Worm (Caenorhabditis elegans): Measurements from ENCODE around the gene clec-218.

clec-218 gene

ce11 chrV:8291764-8292163 lies 16.0 kb upstream of the clec-218 start, which contains the start of gene srg-33:
Gene srg-33, plus strand, starts transcription at chrV:8292064.
- TF ChIP-seq nhr-12 (tag; optimal IDR thresholded peaks at IDR 0.05) (no peak), ztf-11 (tag; optimal IDR thresholded peaks at IDR 0.05) (no peak), nhr-2 (tag; optimal IDR thresholded peaks at IDR 0.05) (no peak), mls-2 (tag; optimal IDR thresholded peaks at IDR 0.05) (no peak), ceh-43 (GFP tag; optimal IDR thresholded peaks at IDR 0.05) (no peak), flh-1 (GFP tag; optimal IDR thresholded peaks at IDR 0.05) (no peak), ces-1 (GFP tag; optimal IDR thresholded peaks at IDR 0.05) (no peak), bed-3 (GFP tag; optimal IDR thresholded peaks at IDR 0.05) (no peak), elt-1 (tag; optimal IDR thresholded peaks at IDR 0.05; ENCODE audit: borderline replicate concordance, insufficient read depth) (no peak), drap-1 (GFP tag; optimal IDR thresholded peaks at IDR 0.05) (no peak), ceh-83 (GFP tag; optimal IDR thresholded peaks at IDR 0.05) (no peak), lsy-2 (tag; optimal IDR thresholded peaks at IDR 0.05) (no peak), lin-32 (GFP tag; optimal IDR thresholded peaks at IDR 0.05) (no peak), zip-8 (tag; optimal IDR thresholded peaks at IDR 0.05) (no peak), elt-3 (tag; optimal IDR thresholded peaks at IDR 0.05) (no peak), lin-13 (tag; optimal IDR thresholded peaks at IDR 0.05) (no peak)

ce11 chrV:8295866-8296265 lies 11.9 kb upstream of the clec-218 start, which contains the start of gene smex-1:
Gene smex-1, minus strand, starts transcription at chrV:8295966.
- no peak for TF ChIP-seq hlh-1 (tag; optimal IDR thresholded peaks at IDR 0.05)
- no peak for TF ChIP-seq nhr-2 (tag; optimal IDR thresholded peaks at IDR 0.05)
- TF ChIP-seq unc-120 (tag; optimal IDR thresholded peaks at IDR 0.05; ENCODE audit: poor library complexity, severe bottlenecking) = no peak
- TF ChIP-seq bed-3 (GFP tag; optimal IDR thresholded peaks at IDR 0.05) = no peak
- no peak for TF ChIP-seq lsy-2 (tag; optimal IDR thresholded peaks at IDR 0.05)
- TF ChIP-seq nhr-237 (tag; optimal IDR thresholded peaks at IDR 0.05) = no peak
- no peak for TF ChIP-seq lin-13 (tag; optimal IDR thresholded peaks at IDR 0.05)
- no peak for TF ChIP-seq unc-39 (tag; optimal IDR thresholded peaks at IDR 0.05)
- no peak for TF ChIP-seq ztf-11 (tag; optimal IDR thresholded peaks at IDR 0.05)
- no peak for TF ChIP-seq nhr-12 (tag; optimal IDR thresholded peaks at IDR 0.05)
- no peak for TF ChIP-seq mab-5 (tag; optimal IDR thresholded peaks at IDR 0.05)
- no peak for TF ChIP-seq nhr-28 (tag; optimal IDR thresholded peaks at IDR 0.05)
- TF ChIP-seq ceh-83 (GFP tag; optimal IDR thresholded peaks at IDR 0.05) = no peak
- TF ChIP-seq blmp-1 (tag; optimal IDR thresholded peaks at IDR 0.05) = no peak
- TF ChIP-seq mls-2 (tag; optimal IDR thresholded peaks at IDR 0.05) = no peak
- no peak for TF ChIP-seq M03D4.4 (tag; optimal IDR thresholded peaks at IDR 0.05)
- TF ChIP-seq ham-2 (GFP tag; optimal IDR thresholded peaks at IDR 0.05) = no peak
- TF ChIP-seq flh-1 (GFP tag; optimal IDR thresholded peaks at IDR 0.05) = no peak
- no peak for TF ChIP-seq nhr-76 (tag; optimal IDR thresholded peaks at IDR 0.05)
- no peak for TF ChIP-seq elt-3 (tag; optimal IDR thresholded peaks at IDR 0.05)

- no peak for TF ChIP-seq snpc-4 (tag; optimal IDR thresholded peaks at IDR 0.05)
- TF ChIP-seq ceh-43 (GFP tag; optimal IDR thresholded peaks at IDR 0.05) = no peak
- no peak for TF ChIP-seq hlh-1 (tag; optimal IDR thresholded peaks at IDR 0.05)
- no peak for TF ChIP-seq cnd-1 (tag; optimal IDR thresholded peaks at IDR 0.05)
- no peak for TF ChIP-seq sptf-1 (tag; optimal IDR thresholded peaks at IDR 0.05)
- TF ChIP-seq mep-1 (tag; optimal IDR thresholded peaks at IDR 0.05) = no peak
- TF ChIP-seq nhr-28 (tag; optimal IDR thresholded peaks at IDR 0.05) = no peak
- TF ChIP-seq nhr-237 (tag; optimal IDR thresholded peaks at IDR 0.05) = no peak
- TF ChIP-seq ceh-39 (tag; optimal IDR thresholded peaks at IDR 0.05) = no peak
- TF ChIP-seq nhr-76 (tag; optimal IDR thresholded peaks at IDR 0.05) = no peak
- TF ChIP-seq ces-1 (GFP tag; optimal IDR thresholded peaks at IDR 0.05) = no peak
Observed at ce11 chrV:8297504-8297903, 10.2 kb upstream of the clec-218 start, which contains the start of gene W02D7.4. Gene W02D7.4, minus strand, starts transcription at chrV:8297604.

- TF ChIP-seq flh-1 (GFP tag; optimal IDR thresholded peaks at IDR 0.05) = no peak
- TF ChIP-seq elt-1 (tag; optimal IDR thresholded peaks at IDR 0.05; ENCODE audit: borderline replicate concordance, insufficient read depth) = no peak
- TF ChIP-seq pha-4 (tag; optimal IDR thresholded peaks at IDR 0.05) = no peak
- TF ChIP-seq mab-5 (tag; optimal IDR thresholded peaks at IDR 0.05) = no peak
- TF ChIP-seq sptf-1 (tag; optimal IDR thresholded peaks at IDR 0.05) = no peak
- TF ChIP-seq tbx-8 (GFP tag; optimal IDR thresholded peaks at IDR 0.05) = no peak
- TF ChIP-seq elt-3 (tag; optimal IDR thresholded peaks at IDR 0.05) = no peak
- TF ChIP-seq nhr-2 (tag; optimal IDR thresholded peaks at IDR 0.05) = no peak
- no peak for TF ChIP-seq mep-1 (tag; optimal IDR thresholded peaks at IDR 0.05)
- no peak for TF ChIP-seq nhr-237 (tag; optimal IDR thresholded peaks at IDR 0.05)
- TF ChIP-seq unc-39 (tag; optimal IDR thresholded peaks at IDR 0.05) = no peak
- no peak for TF ChIP-seq blmp-1 (tag; optimal IDR thresholded peaks at IDR 0.05)
- TF ChIP-seq sem-2 (GFP tag; optimal IDR thresholded peaks at IDR 0.05) = no peak
- TF ChIP-seq lsy-2 (tag; optimal IDR thresholded peaks at IDR 0.05) = no peak
Observed at ce11 chrV:8299191-8299854, 8.4 kb upstream of the clec-218 start, which contains the start of gene W02D7.5. Gene W02D7.5, minus strand, starts transcription at chrV:8299241.
